Worm (Caenorhabditis elegans): ENCODE results near the gene W06D11.3.
A peak's percentile ranks its signal among the peaks of the same experiment; 100 is the strongest.

The W06D11.3 gene

DNA sequence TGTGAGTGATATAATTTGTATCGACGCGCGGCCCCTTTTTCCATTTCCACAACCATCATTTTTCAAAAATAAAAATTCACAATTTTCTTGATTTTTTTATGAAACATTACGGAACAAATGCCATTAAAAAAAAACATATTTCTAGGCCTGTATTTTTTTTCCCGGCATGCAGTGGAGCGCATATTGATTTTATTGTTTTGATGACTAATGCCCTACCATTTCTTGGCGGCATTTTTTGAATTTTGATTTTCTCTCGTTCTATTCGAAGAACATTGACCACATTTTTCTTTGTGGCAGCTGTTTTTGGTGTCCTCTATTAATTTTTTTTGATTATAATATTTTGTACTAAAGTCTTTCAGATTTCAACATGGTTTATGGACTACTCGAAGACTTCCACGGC lies at the start of gene W06D11.3:
W06D11.3 (plus strand) TSS at position 360 of the 400 bp plus-strand sequence.
- TF ChIP-seq nhr-11 (tag; optimal IDR thresholded peaks at IDR 0.05): no peak
- TF ChIP-seq hmg-1.1 (GFP tag; IDR thresholded peaks at IDR 0.05): no peak
- TF ChIP-seq nhr-41 (GFP tag; IDR thresholded peaks at IDR 0.05): no peak
- no peak for TF ChIP-seq F26F4.8 (GFP tag; conservative IDR thresholded peaks at IDR 0.05)
- TF ChIP-seq mep-1 (tag; optimal IDR thresholded peaks at IDR 0.05): no peak
- no peak for TF ChIP-seq dmd-9 (GFP tag; IDR thresholded peaks at IDR 0.05)
- no peak for TF ChIP-seq set-16 (GFP tag; IDR thresholded peaks at IDR 0.05)
- TF ChIP-seq pha-4 (GFP tag; IDR thresholded peaks at IDR 0.05): no peak
- no peak for TF ChIP-seq pha-4 (tag; optimal IDR thresholded peaks at IDR 0.05)
- TF ChIP-seq ceh-20 (GFP tag; IDR thresholded peaks at IDR 0.05): no peak
- no peak for TF ChIP-seq dmd-6 (GFP tag; IDR thresholded peaks at IDR 0.05)
- TF ChIP-seq duxl-1 (tag; optimal IDR thresholded peaks at IDR 0.05; ENCODE audit: poor library complexity): no peak
- TF ChIP-seq lir-3 (tag; optimal IDR thresholded peaks at IDR 0.05): no peak
- no peak for TF ChIP-seq Y75B8A.6 (GFP tag; IDR thresholded peaks at IDR 0.05)
- no peak for TF ChIP-seq F37D6.2 (tag; optimal IDR thresholded peaks at IDR 0.05)

- TF ChIP-seq ces-1 (GFP tag; optimal IDR thresholded peaks at IDR 0.05) (no peak), duxl-1 (tag; optimal IDR thresholded peaks at IDR 0.05; ENCODE audit: poor library complexity) (no peak), madf-9 (GFP tag; conservative IDR thresholded peaks at IDR 0.05) (no peak), spr-3 (GFP tag; optimal IDR thresholded peaks at IDR 0.05) (no peak), Y105C5A.15 (GFP tag; IDR thresholded peaks at IDR 0.05) (no peak), unc-130 (GFP tag; optimal IDR thresholded peaks at IDR 0.05) (no peak), mdl-1 (tag; optimal IDR thresholded peaks at IDR 0.05) (no peak), egl-43 (GFP tag; IDR thresholded peaks at IDR 0.05) (no peak), zag-1 (tag; optimal IDR thresholded peaks at IDR 0.05) (no peak), nhr-25 (tag; optimal IDR thresholded peaks at IDR 0.05; ENCODE audit: borderline replicate concordance, insufficient read depth) (no peak), aha-1 (tag) (no peak)
Observed at ce11 chrX:12252189-12252588, 46.3 kb upstream of the W06D11.3 start.

- TF ChIP-seq spr-1 (tag; optimal IDR thresholded peaks at IDR 0.05) (no peak), ceh-20 (GFP tag; IDR thresholded peaks at IDR 0.05) (0 out of 2 replicates have a peak, but pooled peaks have one; percentile 29), lin-29 (GFP tag; IDR thresholded peaks at IDR 0.05) (no peak), nhr-102 (tag; optimal IDR thresholded peaks at IDR 0.05) (no peak), fkh-10 (GFP tag; optimal IDR thresholded peaks at IDR 0.05) (no peak), spr-3 (GFP tag; optimal IDR thresholded peaks at IDR 0.05) (no peak), dmd-9 (GFP tag; IDR thresholded peaks at IDR 0.05) (no peak), set-16 (GFP tag; IDR thresholded peaks at IDR 0.05) (no peak), dmd-8 (GFP tag; IDR thresholded peaks at IDR 0.05) (no peak), dmd-6 (GFP tag; IDR thresholded peaks at IDR 0.05) (no peak), hlh-30 (tag; optimal IDR thresholded peaks at IDR 0.05; ENCODE audit: insufficient read depth) (peak; percentile 56), gei-8 (GFP tag; optimal IDR thresholded peaks at IDR 0.05) (no peak), lin-15B (tag; optimal IDR thresholded peaks at IDR 0.05) (no peak), snpc-1.2 (GFP tag; IDR thresholded peaks at IDR 0.05) (no peak), hmg-1.1 (GFP tag; IDR thresholded peaks at IDR 0.05) (0 out of 2 replicates have a peak, but pooled peaks have one; percentile 31), aha-1 (tag) (peak; percentile 94), ceh-82 (tag; optimal IDR thresholded peaks at IDR 0.05) (no peak), nhr-10 (tag; optimal IDR thresholded peaks at IDR 0.05) (no peak), ceh-32 (tag; optimal IDR thresholded peaks at IDR 0.05; ENCODE audit: poor library complexity) (no peak), F44E2.7 (GFP tag; IDR thresholded peaks at IDR 0.05) (no peak), daf-16 (GFP tag; optimal IDR thresholded peaks at IDR 0.05) (no peak), daf-16 (tag; optimal IDR thresholded peaks at IDR 0.05) (no peak), mdl-1 (tag; optimal IDR thresholded peaks at IDR 0.05) (no peak), F10B5.3 (tag; optimal IDR thresholded peaks at IDR 0.05) (no peak), ztf-11 (tag; optimal IDR thresholded peaks at IDR 0.05) (no peak), T20F7.1 (GFP tag; optimal IDR thresholded peaks at IDR 0.05) (no peak), unc-39 (tag; optimal IDR thresholded peaks at IDR 0.05) (no peak), Y5F2A.4 (GFP tag; optimal IDR thresholded peaks at IDR 0.05) (no peak), madf-5 (GFP tag; IDR thresholded peaks at IDR 0.05) (no peak), php-3 (GFP tag; IDR thresholded peaks at IDR 0.05) (no peak), mxl-2 (GFP tag; conservative IDR thresholded peaks at IDR 0.05) (no peak)
Observed at ce11 chrX:12256594-12257048, 41.9 kb upstream of the W06D11.3 start, which contains the start of gene E01G6.2. E01G6.2 (plus strand) TSS chrX:12256644.
